Worm (Caenorhabditis elegans) whole organism, L2 larva: ENCODE measurements around the gene F17C8.7.

Source experiments
- C34F6.9 ChIP-seq: fragments of 150-350 bp; optimal IDR thresholded peaks from 2 replicates; lab custom pipeline; 2014; ENCODE audit warnings: missing biosample characterization, missing genetic modification characterization
- F13H6.1 ChIP-seq: sonication (generic microtip); optimal IDR thresholded peaks from 2 replicates; lab custom pipeline; 2016; ENCODE audit warnings: missing genetic modification characterization, missing compliant biosample characterization
- R02D3.7 ChIP-seq: fragments of 150-350 bp; optimal IDR thresholded peaks from 2 replicates; lab custom pipeline; 2014; ENCODE audit warnings: missing biosample characterization, missing genetic modification characterization
- Y55F3AM.14 ChIP-seq: fragments of 200-800 bp; sonication (Bioruptor generic); optimal IDR thresholded peaks from 2 replicates; lab custom pipeline; 2018; ENCODE audit warnings: mild to moderate bottlenecking, missing genetic modification characterization, missing compliant biosample characterization
- ZK546.5 ChIP-seq: sonication (generic microtip); optimal IDR thresholded peaks from 2 replicates; lab custom pipeline; 2017; ENCODE audit warnings: missing biosample characterization, missing genetic modification characterization
- alr-1 ChIP-seq: fragments of 150-350 bp; optimal IDR thresholded peaks from 2 replicates; lab custom pipeline; 2014; ENCODE audit warnings: missing biosample characterization, missing genetic modification characterization
- aly-2 ChIP-seq: fragments of 150-350 bp; optimal IDR thresholded peaks from 2 replicates; lab custom pipeline; 2014; ENCODE audit warnings: missing biosample characterization, missing genetic modification characterization
- ama-1 ChIP-seq: fragments of 150-350 bp; optimal IDR thresholded peaks from 2 replicates; lab custom pipeline; 2018; ENCODE audit warnings: inconsistent platforms
- blmp-1 ChIP-seq: sonication (generic microtip); optimal IDR thresholded peaks from 2 replicates; lab custom pipeline; 2017; ENCODE audit warnings: missing genetic modification characterization, mild to moderate bottlenecking, missing compliant biosample characterization, antibody characterized with exemption, moderate library complexity; ENCODE audit not compliant: insufficient read depth
- ceh-16 ChIP-seq: fragments of 150-350 bp; optimal IDR thresholded peaks from 2 replicates; lab custom pipeline; 2014; ENCODE audit warnings: missing biosample characterization, missing genetic modification characterization
- ceh-82 ChIP-seq: fragments of 150-350 bp; optimal IDR thresholded peaks from 2 replicates; lab custom pipeline; 2014; ENCODE audit warnings: missing biosample characterization, missing genetic modification characterization
- crh-2 ChIP-seq: sonication (generic microtip); optimal IDR thresholded peaks from 2 replicates; lab custom pipeline; 2017; ENCODE audit warnings: missing biosample characterization, missing genetic modification characterization
- dmd-4 ChIP-seq: sonication (generic microtip); optimal IDR thresholded peaks from 2 replicates; lab custom pipeline; 2017; ENCODE audit warnings: missing biosample characterization, missing genetic modification characterization
- egl-27 ChIP-seq: sonication (generic microtip); optimal IDR thresholded peaks from 3 replicates; lab custom pipeline; 2017; ENCODE audit warnings: missing biosample characterization, missing genetic modification reagents, missing genetic modification characterization
- elt-1 ChIP-seq: fragments of 150-350 bp; optimal IDR thresholded peaks from 2 replicates; lab custom pipeline; 2014; ENCODE audit warnings: missing biosample characterization, missing genetic modification characterization
- elt-3 ChIP-seq: sonication (generic microtip); optimal IDR thresholded peaks from 2 replicates; lab custom pipeline; 2017; ENCODE audit warnings: missing biosample characterization, missing genetic modification characterization
- fos-1 ChIP-seq: fragments of 150-350 bp; optimal IDR thresholded peaks from 2 replicates; lab custom pipeline; 2014; ENCODE audit warnings: missing biosample characterization, missing genetic modification characterization
- gmeb-1 ChIP-seq: fragments of 150-350 bp; optimal IDR thresholded peaks from 2 replicates; lab custom pipeline; 2014; ENCODE audit warnings: missing biosample characterization, missing genetic modification characterization
- lin-11 ChIP-seq: fragments of 150-350 bp; sonication (generic microtip); optimal IDR thresholded peaks from 2 replicates; lab custom pipeline; 2014; ENCODE audit warnings: missing biosample characterization, missing genetic modification characterization, inconsistent platforms, mixed read lengths
- lin-13 ChIP-seq: fragments of 150-350 bp; optimal IDR thresholded peaks from 2 replicates; lab custom pipeline; 2014; ENCODE audit warnings: missing biosample characterization, missing genetic modification reagents, missing genetic modification characterization
- lin-39 ChIP-seq: fragments of 150-350 bp; optimal IDR thresholded peaks from 2 replicates; lab custom pipeline; 2014; ENCODE audit warnings: missing biosample characterization, missing genetic modification reagents, missing genetic modification characterization
- lsy-2 ChIP-seq, 2 experiments: fragments of 150-350 bp in 1 of 2; sonication (generic microtip) in 1 of 2; optimal IDR thresholded peaks; 2 replicates each; lab custom pipeline; 2014 to 2017; ENCODE audit warnings: missing biosample characterization in 2 of 2, missing genetic modification characterization in 2 of 2
- mab-5 ChIP-seq: fragments of 150-350 bp; optimal IDR thresholded peaks from 2 replicates; lab custom pipeline; 2014; ENCODE audit warnings: missing biosample characterization, missing genetic modification characterization
- mbf-1 ChIP-seq: sonication (generic microtip); optimal IDR thresholded peaks from 2 replicates; lab custom pipeline; 2017; ENCODE audit warnings: missing biosample characterization, missing genetic modification characterization
- mdl-1 ChIP-seq, 2 experiments: fragments of 150-350 bp in 1 of 2; sonication (generic microtip) in 1 of 2; optimal IDR thresholded peaks; 2 replicates each; lab custom pipeline; 2017; ENCODE audit warnings: missing biosample characterization in 2 of 2, missing genetic modification characterization in 2 of 2
- nhr-10 ChIP-seq: sonication (generic microtip); optimal IDR thresholded peaks from 2 replicates; lab custom pipeline; 2017; ENCODE audit warnings: missing biosample characterization, missing genetic modification characterization
- nhr-11 ChIP-seq: fragments of 150-350 bp; optimal IDR thresholded peaks from 2 replicates; lab custom pipeline; 2014; ENCODE audit warnings: missing biosample characterization, missing genetic modification characterization
- nhr-12 ChIP-seq: fragments of 150-350 bp; optimal IDR thresholded peaks from 2 replicates; lab custom pipeline; 2014; ENCODE audit warnings: missing biosample characterization, missing genetic modification characterization
- nhr-129 ChIP-seq: fragments of 150-350 bp; optimal IDR thresholded peaks from 2 replicates; lab custom pipeline; 2014; ENCODE audit warnings: missing biosample characterization, missing genetic modification characterization
- nhr-21 ChIP-seq: fragments of 150-350 bp; optimal IDR thresholded peaks from 2 replicates; lab custom pipeline; 2014; ENCODE audit warnings: missing biosample characterization, missing genetic modification characterization
- nhr-23 ChIP-seq: fragments of 150-350 bp; optimal IDR thresholded peaks from 2 replicates; lab custom pipeline; 2014; ENCODE audit warnings: missing biosample characterization, missing genetic modification reagents, missing genetic modification characterization
- nhr-237 ChIP-seq: fragments of 150-350 bp; optimal IDR thresholded peaks from 2 replicates; lab custom pipeline; 2014; ENCODE audit warnings: missing biosample characterization, missing genetic modification characterization
- nhr-25 ChIP-seq: fragments of 150-350 bp; sonication (generic microtip); optimal IDR thresholded peaks from 3 replicates; lab custom pipeline; 2014; ENCODE audit warnings: missing biosample characterization, missing genetic modification characterization
- nhr-6 ChIP-seq: fragments of 150-350 bp; optimal IDR thresholded peaks from 2 replicates; lab custom pipeline; 2014; ENCODE audit warnings: missing biosample characterization, missing genetic modification characterization
- nhr-77 ChIP-seq: fragments of 150-350 bp; optimal IDR thresholded peaks from 2 replicates; lab custom pipeline; 2014; ENCODE audit warnings: missing biosample characterization, missing genetic modification characterization
- peb-1 ChIP-seq: fragments of 150-350 bp; optimal IDR thresholded peaks from 2 replicates; lab custom pipeline; 2014; ENCODE audit warnings: missing biosample characterization, missing genetic modification characterization
- sem-4 ChIP-seq: fragments of 150-350 bp; optimal IDR thresholded peaks from 2 replicates; lab custom pipeline; 2014; ENCODE audit warnings: missing biosample characterization, missing genetic modification reagents, missing genetic modification characterization
- skn-1 ChIP-seq: sonication (generic microtip); optimal IDR thresholded peaks from 2 replicates; lab custom pipeline; 2017; ENCODE audit warnings: missing biosample characterization, missing genetic modification characterization
- sma-3 ChIP-seq: sonication (generic microtip); optimal IDR thresholded peaks from 2 replicates; lab custom pipeline; 2016; ENCODE audit warnings: missing genetic modification reagents, missing genetic modification characterization, missing compliant biosample characterization
- sma-9 ChIP-seq, 2 experiments: fragments of 150-350 bp in 1 of 2; sonication (generic microtip) in 1 of 2; optimal IDR thresholded peaks; 2 replicates each; lab custom pipeline; 2014 to 2016; ENCODE audit warnings: missing genetic modification characterization in 2 of 2, mild to moderate bottlenecking in 1 of 2, missing biosample characterization in 1 of 2, missing compliant biosample characterization in 1 of 2, missing genetic modification reagents in 1 of 2, moderate library complexity in 1 of 2
- snpc-4 ChIP-seq: fragments of 150-350 bp; optimal IDR thresholded peaks from 2 replicates; lab custom pipeline; 2014; ENCODE audit warnings: missing biosample characterization, missing genetic modification characterization
- unc-39 ChIP-seq: fragments of 150-350 bp; optimal IDR thresholded peaks from 2 replicates; lab custom pipeline; 2014; ENCODE audit warnings: missing biosample characterization, missing genetic modification characterization
- unc-55 ChIP-seq: fragments of 150-350 bp; sonication (generic microtip); optimal IDR thresholded peaks from 3 replicates; lab custom pipeline; 2014; ENCODE audit warnings: missing biosample characterization, missing genetic modification reagents, missing genetic modification characterization
- unc-62 ChIP-seq: fragments of 150-350 bp; optimal IDR thresholded peaks from 2 replicates; lab custom pipeline; 2014; ENCODE audit warnings: missing biosample characterization, missing genetic modification reagents, missing genetic modification characterization
- zag-1 ChIP-seq: fragments of 150-350 bp; optimal IDR thresholded peaks from 2 replicates; lab custom pipeline; 2014; ENCODE audit warnings: missing biosample characterization, missing genetic modification characterization
- ztf-1 ChIP-seq: fragments of 200-800 bp; sonication (Bioruptor generic); conservative IDR thresholded peaks from 2 replicates; pipeline ENCODE4 v1.3.6; 2022; ENCODE audit warnings: missing genetic modification characterization, missing compliant biosample characterization
- ztf-11 ChIP-seq: sonication (generic microtip); optimal IDR thresholded peaks from 2 replicates; lab custom pipeline; 2017; ENCODE audit warnings: missing biosample characterization, missing genetic modification characterization
- ztf-4 ChIP-seq: fragments of 150-350 bp; optimal IDR thresholded peaks from 2 replicates; lab custom pipeline; 2014; ENCODE audit warnings: missing biosample characterization, missing genetic modification characterization

The F17C8.7 gene

ce11 chrIII:4721750-4722149 is 13.8 kb upstream of the F17C8.7 start, which contains the start of gene acy-1:
Gene acy-1 (plus strand): TSS chrIII:4722095.
- TF ChIP-seq R02D3.7 (tag; lab: Kevin White, UChicago) = no peak
- TF ChIP-seq ztf-11 (tag; lab: Kevin White, UChicago) = no peak
- TF ChIP-seq nhr-10 (tag; lab: Kevin White, UChicago) = no peak
- no peak for TF ChIP-seq nhr-12 (tag; lab: Kevin White, UChicago)
- peak; percentile 56 for TF ChIP-seq ztf-4
- no peak for TF ChIP-seq elt-3 (tag; lab: Kevin White, UChicago)
- peak; percentile 57 for TF ChIP-seq fos-1 (tag; lab: Kevin White, UChicago)
- no peak for TF ChIP-seq ceh-16 (tag; lab: Kevin White, UChicago)
- TF ChIP-seq crh-2 (tag; lab: Kevin White, UChicago) = peak; percentile 79
- TF ChIP-seq nhr-21 = no peak
- TF ChIP-seq nhr-11 (tag; lab: Kevin White, UChicago) = no peak
- TF ChIP-seq lin-13 = peak; percentile 81
- TF ChIP-seq mdl-1 (tag; optimal IDR thresholded peaks at IDR 0.05; lab: Kevin White, UChicago) = peak in 1 of 2 experiments; percentile 34
- TF ChIP-seq aly-2 (tag; lab: Kevin White, UChicago) = no peak
- no peak for TF ChIP-seq blmp-1
- no peak for TF ChIP-seq nhr-77 (tag; lab: Kevin White, UChicago)
- TF ChIP-seq nhr-23 (tag; lab: Kevin White, UChicago) = no peak
- no peak for TF ChIP-seq dmd-4 (tag; lab: Kevin White, UChicago)
- no peak for TF ChIP-seq ztf-1 (GFP tag; lab: Robert Waterston, UW)
- peak; percentile 88 for TF ChIP-seq mab-5 (tag; lab: Kevin White, UChicago)
- no peak for TF ChIP-seq sma-3
- peak; percentile 45 for TF ChIP-seq nhr-6
- TF ChIP-seq zag-1 (tag; lab: Kevin White, UChicago) = peak; percentile 77
- TF ChIP-seq F13H6.1 = peak; percentile 89
- no peak for TF ChIP-seq ceh-82
- peak; percentile 81 for TF ChIP-seq sem-4 (tag; lab: Kevin White, UChicago)
- TF ChIP-seq mbf-1 (tag; lab: Kevin White, UChicago) = no peak
- peak; percentile 67 for TF ChIP-seq lin-11
- no peak for TF ChIP-seq lin-39 (tag; lab: Kevin White, UChicago)
- TF ChIP-seq ZK546.5 = no peak
- TF ChIP-seq nhr-25 (tag; lab: Kevin White, UChicago) = no peak
- TF ChIP-seq nhr-237 (tag; lab: Kevin White, UChicago) = no peak
- no peak for TF ChIP-seq snpc-4 (tag; lab: Kevin White, UChicago)
- peak; percentile 64 to 87 for TF ChIP-seq lsy-2 (tag; optimal IDR thresholded peaks at IDR 0.05; lab: Kevin White, UChicago)
- peak; percentile 95 for TF ChIP-seq C34F6.9 (tag; lab: Kevin White, UChicago)
- no peak for TF ChIP-seq unc-39 (tag; lab: Kevin White, UChicago)
- TF ChIP-seq elt-1 (tag; lab: Kevin White, UChicago) = no peak
- TF ChIP-seq skn-1 (tag; lab: Kevin White, UChicago) = no peak
- TF ChIP-seq Y55F3AM.14 (GFP tag; lab: Kevin White, UChicago) = peak; percentile 27
- TF ChIP-seq peb-1 (tag; lab: Kevin White, UChicago) = no peak
- no peak for TF ChIP-seq unc-62 (GFP tag; lab: Kevin White, UChicago)
- TF ChIP-seq egl-27 (tag; lab: Kevin White, UChicago) = peak; percentile 47
- TF ChIP-seq nhr-129 (tag; lab: Kevin White, UChicago) = peak; percentile 84
- peak; percentile 67 for TF ChIP-seq sma-9 (GFP tag; optimal IDR thresholded peaks at IDR 0.05; lab: Kevin White, UChicago)
- TF ChIP-seq sma-9 (tag; optimal IDR thresholded peaks at IDR 0.05; lab: Kevin White, UChicago) = no peak
- TF ChIP-seq ama-1 (lab: Kevin White, UChicago) = no peak
- no peak for TF ChIP-seq alr-1 (tag; lab: Kevin White, UChicago)
- peak; percentile 17 for TF ChIP-seq gmeb-1 (tag; lab: Kevin White, UChicago)
- TF ChIP-seq unc-55 (GFP tag; lab: Kevin White, UChicago) = peak; percentile 95
